Worm (Caenorhabditis elegans): ENCODE measurements around the gene Y39G8B.1.

ce11 chrII:13998964-13999363 lies 25.4 kb upstream of the Y39G8B.1 start, which contains the start of gene F01D5.2:
- TF ChIP-seq ztf-11 (tag; optimal IDR thresholded peaks at IDR 0.05), result no peak
- no peak for TF ChIP-seq lin-13 (tag; optimal IDR thresholded peaks at IDR 0.05)

All from whole organism, mixed stage, embryonic.